Fruit fly (Drosophila melanogaster) whole organism, pupa: ENCODE data around the gene grn.

Experiments
- CG10348 ChIP-seq: fragments of 200-800 bp; sonication (Bioruptor generic); IDR thresholded peaks from 2 replicates; pipeline ENCODE4 v1.3.6; 2022; ENCODE audit warnings: missing biosample characterization, missing genetic modification characterization
- CG12605 ChIP-seq: fragments of 200-800 bp; sonication (Bioruptor generic); IDR thresholded peaks from 2 replicates; pipeline ENCODE4 v1.3.6; 2022; ENCODE audit warnings: missing biosample characterization, missing genetic modification characterization
- CG13204 ChIP-seq: fragments of 200-800 bp; sonication (Bioruptor generic); optimal IDR thresholded peaks from 2 replicates; lab custom pipeline; 2018; ENCODE audit warnings: missing biosample characterization, mild to moderate bottlenecking, missing genetic modification characterization, moderate library complexity
- CG14655 ChIP-seq: fragments of 200-800 bp; sonication (Bioruptor generic); optimal IDR thresholded peaks from 3 replicates; lab custom pipeline; 2017; ENCODE audit warnings: mild to moderate bottlenecking, missing biosample characterization, missing genetic modification reagents, missing genetic modification characterization
- CG15710 ChIP-seq: fragments of 200-800 bp; sonication (Bioruptor generic); optimal IDR thresholded peaks from 2 replicates; lab custom pipeline; 2018; ENCODE audit warnings: missing biosample characterization, mild to moderate bottlenecking, missing genetic modification characterization, moderate library complexity
- CG17806 ChIP-seq: fragments of 200-800 bp; sonication (Bioruptor generic); optimal IDR thresholded peaks from 2 replicates; lab custom pipeline; 2018; ENCODE audit warnings: missing biosample characterization, mild to moderate bottlenecking, missing genetic modification characterization, moderate library complexity
- CG32121 ChIP-seq: fragments of 200-800 bp; sonication (Bioruptor generic); IDR thresholded peaks from 2 replicates; pipeline ENCODE4 v1.3.6; 2022; ENCODE audit warnings: missing biosample characterization, missing genetic modification characterization
- CG34367 ChIP-seq: fragments of 200-800 bp; sonication (Bioruptor generic); optimal IDR thresholded peaks from 2 replicates; lab custom pipeline; 2018; ENCODE audit warnings: missing biosample characterization, mild to moderate bottlenecking, missing genetic modification characterization
- CG4496 ChIP-seq: fragments of 200-800 bp; sonication (Bioruptor generic); IDR thresholded peaks from 3 replicates; pipeline ENCODE4 v1.3.6; 2022; ENCODE audit warnings: missing biosample characterization, missing genetic modification characterization
- CG8159 ChIP-seq: fragments of 200-800 bp; sonication (Bioruptor generic); optimal IDR thresholded peaks from 3 replicates; lab custom pipeline; 2018; ENCODE audit warnings: missing biosample characterization, mild to moderate bottlenecking, missing genetic modification characterization, moderate library complexity
- CG8301 ChIP-seq: fragments of 200-800 bp; sonication (Bioruptor generic); optimal IDR thresholded peaks from 2 replicates; lab custom pipeline; 2018; ENCODE audit warnings: missing biosample characterization, mild to moderate bottlenecking, missing genetic modification characterization
- CG9948 ChIP-seq: fragments of 200-800 bp; sonication (Bioruptor generic); optimal IDR thresholded peaks from 2 replicates; lab custom pipeline; 2018; ENCODE audit warnings: missing biosample characterization, mild to moderate bottlenecking, missing genetic modification characterization, moderate library complexity
- D1 ChIP-seq: fragments of 200-800 bp; sonication (Bioruptor generic); optimal IDR thresholded peaks from 2 replicates; lab custom pipeline; 2018; ENCODE audit warnings: missing biosample characterization, mild to moderate bottlenecking, missing genetic modification characterization, moderate library complexity
- EcR ChIP-seq: fragments of 200-800 bp; sonication (Bioruptor generic); optimal IDR thresholded peaks from 3 replicates; lab custom pipeline; 2019; ENCODE audit warnings: missing biosample characterization, missing genetic modification characterization, mild to moderate bottlenecking, moderate library complexity, missing genetic modification reagents
- Ets98B ChIP-seq: fragments of 200-800 bp; sonication (Bioruptor generic); IDR thresholded peaks from 2 replicates; pipeline ENCODE4 v1.3.6; 2022; ENCODE audit warnings: missing biosample characterization, missing genetic modification characterization
- Pif1A ChIP-seq: fragments of 200-800 bp; sonication (Bioruptor generic); optimal IDR thresholded peaks from 3 replicates; lab custom pipeline; 2016; ENCODE audit warnings: missing biosample characterization, missing genetic modification characterization
- Pif1B ChIP-seq: fragments of 200-800 bp; sonication (Bioruptor generic); optimal IDR thresholded peaks from 3 replicates; lab custom pipeline; 2016; ENCODE audit warnings: missing biosample characterization, missing genetic modification characterization
- Snoo ChIP-seq: fragments of 200-800 bp; sonication (Bioruptor generic); optimal IDR thresholded peaks from 3 replicates; lab custom pipeline; 2017; ENCODE audit warnings: missing biosample characterization, mild to moderate bottlenecking, missing genetic modification characterization, inconsistent platforms
- fd96Ca ChIP-seq: fragments of 200-800 bp; sonication (Bioruptor generic); IDR thresholded peaks from 3 replicates; pipeline ENCODE4 v1.3.6; 2022; ENCODE audit warnings: missing biosample characterization, missing genetic modification characterization
- gl ChIP-seq: fragments of 200-800 bp; sonication (Bioruptor generic); optimal IDR thresholded peaks from 2 replicates; lab custom pipeline; 2018; ENCODE audit warnings: missing biosample characterization, mild to moderate bottlenecking, missing genetic modification characterization
- rn ChIP-seq: fragments of 200-800 bp; sonication (Bioruptor generic); IDR thresholded peaks from 2 replicates; pipeline ENCODE4 v1.3.6; 2022; ENCODE audit warnings: missing biosample characterization, missing genetic modification characterization

Gene grn

DNA sequence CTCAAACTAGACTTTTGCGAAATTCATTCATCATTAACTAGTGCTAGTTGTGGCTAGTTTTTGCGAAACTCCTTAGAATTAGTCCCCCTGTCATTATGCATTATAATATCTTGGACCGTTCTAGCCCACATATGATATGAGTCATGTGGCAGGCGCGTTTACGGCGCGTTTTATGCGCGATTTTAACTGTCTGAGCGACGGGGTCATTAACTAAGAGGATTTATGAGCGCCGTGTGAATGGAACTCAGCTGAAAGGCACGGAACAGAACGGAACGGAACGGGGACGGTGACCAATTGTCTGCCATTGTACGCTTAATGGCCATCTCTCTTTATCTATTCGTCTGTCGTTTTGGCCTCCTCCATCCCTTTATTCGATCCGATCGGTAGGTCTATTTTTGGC is 63.2 kb downstream of the grn start:
- TF ChIP-seq EcR (GFP tag; lab: Kevin White, UChicago) (peak; percentile 61), CG32121 (GFP tag; lab: Robert Waterston, UW) (no peak)

DNA sequence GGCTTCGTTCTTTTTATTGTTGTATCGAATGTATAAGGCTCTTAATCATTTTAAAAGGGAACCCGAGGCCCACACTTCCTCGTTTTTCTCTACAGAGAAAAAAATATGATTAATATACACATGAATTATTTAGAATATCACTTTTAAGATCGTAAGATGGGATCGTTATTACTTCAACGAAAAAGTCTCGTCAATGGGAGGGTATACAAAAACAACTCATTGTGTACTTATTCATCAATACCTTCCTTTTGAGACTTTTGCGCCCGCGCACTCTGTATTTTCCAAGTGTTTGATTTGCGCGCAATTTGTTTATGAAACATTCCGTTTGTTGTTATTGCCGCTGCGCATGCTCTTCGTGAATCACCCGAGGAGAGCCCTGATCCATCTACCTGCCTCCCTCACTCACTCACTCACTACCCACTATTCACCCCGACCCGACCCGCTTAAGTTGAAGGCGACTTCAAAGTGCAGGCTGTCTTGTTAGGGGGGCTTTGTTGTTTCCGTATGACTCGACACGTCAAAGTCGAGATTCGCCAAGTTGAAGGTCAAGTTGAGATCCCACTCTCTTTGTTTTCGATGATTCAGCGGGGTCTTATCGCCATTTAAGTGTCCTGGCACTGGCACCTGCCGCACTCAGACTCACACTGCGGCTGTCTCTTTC is 65.2 kb downstream of the grn start:
- TF ChIP-seq CG15710 (tag; lab: Kevin White, UChicago) (no peak), CG4496 (GFP tag; lab: Robert Waterston, UW) (no peak), Snoo (tag; lab: Kevin White, UChicago) (peak; percentile 33), fd96Ca (GFP tag; lab: Robert Waterston, UW) (no peak), EcR (GFP tag; lab: Kevin White, UChicago) (peak; percentile 65), Ets98B (GFP tag; lab: Robert Waterston, UW) (no peak), Pif1A (GFP tag; lab: Kevin White, UChicago) (no peak), gl (tag; lab: Kevin White, UChicago) (no peak), CG14655 (no peak), CG8159 (tag; lab: Kevin White, UChicago) (peak; percentile 18), rn (GFP tag; lab: Robert Waterston, UW) (no peak)

DNA sequence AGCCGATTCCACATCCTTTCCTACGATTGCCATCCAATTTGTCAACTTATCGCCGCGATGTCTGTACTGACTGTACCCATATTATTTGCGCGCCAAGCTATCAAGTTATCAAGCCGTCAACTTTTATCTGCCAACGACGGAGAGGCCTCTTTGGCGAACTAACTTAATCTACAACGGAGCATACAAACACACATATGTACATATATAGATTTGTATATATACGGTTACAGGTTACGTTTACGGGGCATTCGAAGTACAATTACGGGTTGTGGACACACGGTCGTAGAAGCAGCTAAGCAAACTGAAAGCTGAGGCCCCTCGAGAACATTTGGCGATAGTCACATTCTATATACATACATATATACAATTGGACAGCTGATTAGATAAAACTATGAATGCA is 66.0 kb downstream of the grn start:
- no peak for TF ChIP-seq rn (GFP tag; lab: Robert Waterston, UW)
- TF ChIP-seq CG8301, result no peak
- TF ChIP-seq Pif1A (GFP tag; lab: Kevin White, UChicago), result no peak
- TF ChIP-seq CG12605 (GFP tag; lab: Robert Waterston, UW), result no peak
- TF ChIP-seq CG17806 (tag; lab: Kevin White, UChicago), result no peak
- TF ChIP-seq CG14655, result no peak
- TF ChIP-seq fd96Ca (GFP tag; lab: Robert Waterston, UW), result no peak
- TF ChIP-seq D1 (tag; lab: Kevin White, UChicago), result no peak

dm6 chr3R:8113833-8114673 is 67.2 kb downstream of the grn start:
- TF ChIP-seq CG34367, result peak; percentile 89
- TF ChIP-seq CG17806 (tag; lab: Kevin White, UChicago), result peak; percentile 92
- TF ChIP-seq CG14655, result peak; percentile 80
- TF ChIP-seq fd96Ca (GFP tag; lab: Robert Waterston, UW), result peak; percentile 76
- TF ChIP-seq D1 (tag; lab: Kevin White, UChicago), result peak; percentile 81
- peak; percentile 94 for TF ChIP-seq CG4496 (GFP tag; lab: Robert Waterston, UW)
- peak; percentile 66 for TF ChIP-seq CG32121 (GFP tag; lab: Robert Waterston, UW)
- peak; percentile 42; the same call in 1 of the 2 replicates for TF ChIP-seq rn (GFP tag; lab: Robert Waterston, UW)
- peak; percentile 81 for TF ChIP-seq CG13204 (GFP tag; lab: Kevin White, UChicago)
- TF ChIP-seq Pif1B (GFP tag; lab: Kevin White, UChicago), result peak; percentile 90
- TF ChIP-seq CG15710 (tag; lab: Kevin White, UChicago), result peak; percentile 93
- peak; percentile 81 for TF ChIP-seq Ets98B (GFP tag; lab: Robert Waterston, UW)
- peak; percentile 82 for TF ChIP-seq CG12605 (GFP tag; lab: Robert Waterston, UW)
- TF ChIP-seq Snoo (tag; lab: Kevin White, UChicago), result peak; percentile 92
- peak; percentile 89 for TF ChIP-seq CG9948 (tag; lab: Kevin White, UChicago)
- peak; percentile 91 for TF ChIP-seq Pif1A (GFP tag; lab: Kevin White, UChicago)
- peak; percentile 94 for TF ChIP-seq CG8159 (tag; lab: Kevin White, UChicago)
- TF ChIP-seq CG8301, result peak; percentile 78
- peak; percentile 60 for TF ChIP-seq EcR (GFP tag; lab: Kevin White, UChicago)
- TF ChIP-seq CG10348 (GFP tag; lab: Robert Waterston, UW), result no peak
- peak; percentile 80 for TF ChIP-seq gl (tag; lab: Kevin White, UChicago)

- TF ChIP-seq Snoo (tag; lab: Kevin White, UChicago), result peak; percentile 83
- peak; percentile 92 for TF ChIP-seq CG34367
- TF ChIP-seq CG14655, result peak; percentile 91
- TF ChIP-seq rn (GFP tag; lab: Robert Waterston, UW), result 0 out of 2 replicates have a peak, but pooled peaks have one; percentile 19
- TF ChIP-seq Ets98B (GFP tag; lab: Robert Waterston, UW), result peak; percentile 48
- peak; percentile 72 for TF ChIP-seq fd96Ca (GFP tag; lab: Robert Waterston, UW)
- TF ChIP-seq CG32121 (GFP tag; lab: Robert Waterston, UW), result peak; percentile 51; the same call in 1 of the 2 replicates
- TF ChIP-seq CG13204 (GFP tag; lab: Kevin White, UChicago), result peak; percentile 71
- peak; percentile 97 for TF ChIP-seq CG8159 (tag; lab: Kevin White, UChicago)
- peak; percentile 71 for TF ChIP-seq CG12605 (GFP tag; lab: Robert Waterston, UW)
- TF ChIP-seq gl (tag; lab: Kevin White, UChicago), result peak; percentile 74
- TF ChIP-seq CG4496 (GFP tag; lab: Robert Waterston, UW), result peak; percentile 77; the same call in 2 of the 3 replicates
- peak; percentile 85 for TF ChIP-seq Pif1A (GFP tag; lab: Kevin White, UChicago)
- TF ChIP-seq CG17806 (tag; lab: Kevin White, UChicago), result peak; percentile 90
- peak; percentile 96 for TF ChIP-seq CG15710 (tag; lab: Kevin White, UChicago)
- TF ChIP-seq CG9948 (tag; lab: Kevin White, UChicago), result peak; percentile 91
- TF ChIP-seq Pif1B (GFP tag; lab: Kevin White, UChicago), result peak; percentile 82
- TF ChIP-seq D1 (tag; lab: Kevin White, UChicago), result peak; percentile 35
- TF ChIP-seq CG8301, result peak; percentile 90
- peak; percentile 42; the same call in 1 of the 2 replicates for TF ChIP-seq CG10348 (GFP tag; lab: Robert Waterston, UW)
- peak; percentile 72 for TF ChIP-seq EcR (GFP tag; lab: Kevin White, UChicago)
These were observed 68.1 kb downstream of the grn start for dm6 chr3R:8112880-8113832.
